Worm (Caenorhabditis elegans): Measurements from ENCODE around the gene srw-6.

Gene srw-6

ce11 chrV:3808336-3808735 lies at the start of gene srw-6:
Gene srw-6 (plus strand): TSS chrV:3808636.
- TF ChIP-seq unc-62 (GFP tag; optimal IDR thresholded peaks at IDR 0.05) = no peak

- no peak for TF ChIP-seq unc-62 (GFP tag; optimal IDR thresholded peaks at IDR 0.05)
These were observed 49.0 kb upstream of the srw-6 start, which contains the start of gene chk-1 for ce11 chrV:3759419-3759915. Gene chk-1 (minus strand): TSS chrV:3759469.

- no peak for TF ChIP-seq unc-62 (GFP tag; optimal IDR thresholded peaks at IDR 0.05)
These were observed 47.6 kb upstream of the srw-6 start, which contains the start of gene oac-55 for ce11 chrV:3760839-3761238. Gene oac-55 (plus strand): TSS chrV:3761139.

ce11 chrV:3761829-3762228 lies 46.6 kb upstream of the srw-6 start:
- TF ChIP-seq unc-62 (GFP tag; optimal IDR thresholded peaks at IDR 0.05) = no peak

- no peak for TF ChIP-seq unc-62 (GFP tag; optimal IDR thresholded peaks at IDR 0.05)
These were observed 41.5 kb upstream of the srw-6 start, which contains the start of gene Y39H10A.1 for ce11 chrV:3766904-3767303. Gene Y39H10A.1 (plus strand): TSS chrV:3767204.

- TF ChIP-seq unc-62 (GFP tag; optimal IDR thresholded peaks at IDR 0.05) = no peak
These were observed 40.2 kb upstream of the srw-6 start, which contains the start of gene R08E5.4 for ce11 chrV:3768270-3768669. Gene R08E5.4 (plus strand): TSS chrV:3768570.

- no peak for TF ChIP-seq unc-62 (GFP tag; optimal IDR thresholded peaks at IDR 0.05)
These were observed 36.8 kb upstream of the srw-6 start, which contains the start of the genes R08E5.1 and rips-1 for ce11 chrV:3771437-3772256. Gene R08E5.1 (minus strand): TSS chrV:3771518. Gene rips-1 (plus strand): TSS chrV:3772021.

- TF ChIP-seq unc-62 (GFP tag; optimal IDR thresholded peaks at IDR 0.05) = no peak
These were observed 34.8 kb upstream of the srw-6 start for ce11 chrV:3773618-3774017.

ce11 chrV:3774653-3775052 lies 33.8 kb upstream of the srw-6 start:
- no peak for TF ChIP-seq unc-62 (GFP tag; optimal IDR thresholded peaks at IDR 0.05)

- TF ChIP-seq unc-62 (GFP tag; optimal IDR thresholded peaks at IDR 0.05) = no peak
These were observed 32.3 kb upstream of the srw-6 start, which contains the start of gene cysl-3 for ce11 chrV:3776086-3776589. Gene cysl-3 (minus strand): TSS chrV:3776136.

- no peak for TF ChIP-seq unc-62 (GFP tag; optimal IDR thresholded peaks at IDR 0.05)
These were observed 31.5 kb upstream of the srw-6 start for ce11 chrV:3776946-3777345.

ce11 chrV:3784167-3784734 lies 24.2 kb upstream of the srw-6 start, which contains the start of gene R08F11.1:
Gene R08F11.1 (minus strand): TSS chrV:3784217.
- no peak for TF ChIP-seq unc-62 (GFP tag; optimal IDR thresholded peaks at IDR 0.05)

- no peak for TF ChIP-seq unc-62 (GFP tag; optimal IDR thresholded peaks at IDR 0.05)
These were observed 19.9 kb upstream of the srw-6 start for ce11 chrV:3788538-3788937.

ce11 chrV:3789770-3790169 lies 18.7 kb upstream of the srw-6 start, which contains the start of gene R08F11.7:
Gene R08F11.7 (plus strand): TSS chrV:3790070.
- TF ChIP-seq unc-62 (GFP tag; optimal IDR thresholded peaks at IDR 0.05) = no peak

ce11 chrV:3790424-3790823 lies 18.0 kb upstream of the srw-6 start:
- no peak for TF ChIP-seq unc-62 (GFP tag; optimal IDR thresholded peaks at IDR 0.05)

ce11 chrV:3799737-3800136 lies 8.7 kb upstream of the srw-6 start:
- TF ChIP-seq unc-62 (GFP tag; optimal IDR thresholded peaks at IDR 0.05) = no peak

Data from whole organism, dauer.